Fruit fly (Drosophila melanogaster) whole organism, embryonic: Measurements from ENCODE around the gene Tehao.

ENCODE experiments used
- ATbp ChIP-seq: fragments of 200-800 bp; sonication (Bioruptor generic); optimal IDR thresholded peaks from 2 replicates; lab custom pipeline; 2017; ENCODE audit warnings: missing biosample characterization, mild to moderate bottlenecking, missing genetic modification characterization, missing genetic modification reagents
- Ada2b ChIP-seq: fragments of 200-800 bp; sonication (Bioruptor generic); IDR thresholded peaks from 2 replicates; pipeline ENCODE4 v1.3.6; 2022; ENCODE audit warnings: missing biosample characterization, missing genetic modification characterization
- Awh ChIP-seq: fragments of 200-800 bp; sonication (Bioruptor generic); IDR thresholded peaks from 2 replicates; pipeline ENCODE4, ENCODE4 v1.3.6; 2022; ENCODE audit warnings: missing biosample characterization, missing genetic modification characterization
- B-H2 ChIP-seq: fragments of 200-800 bp; sonication (Bioruptor generic); optimal IDR thresholded peaks from 2 replicates; lab custom pipeline; 2018; ENCODE audit warnings: missing biosample characterization, mild to moderate bottlenecking, missing genetic modification characterization
- CG10209 ChIP-seq: fragments of 200-800 bp; sonication (Bioruptor generic); optimal IDR thresholded peaks from 3 replicates; lab custom pipeline; 2017; ENCODE audit warnings: missing biosample characterization, mild to moderate bottlenecking, missing genetic modification characterization, missing genetic modification reagents
- CG10274 ChIP-seq: fragments of 200-800 bp; sonication (Bioruptor generic); optimal IDR thresholded peaks from 3 replicates; lab custom pipeline; 2017; ENCODE audit warnings: missing biosample characterization, mild to moderate bottlenecking, missing genetic modification characterization
- CG10543 ChIP-seq: fragments of 200-800 bp; sonication (Bioruptor generic); optimal IDR thresholded peaks from 3 replicates; lab custom pipeline; 2017; ENCODE audit warnings: missing biosample characterization, mild to moderate bottlenecking, missing genetic modification characterization, moderate library complexity
- CG11456 ChIP-seq: fragments of 200-800 bp; sonication (Bioruptor generic); IDR thresholded peaks from 3 replicates; pipeline ENCODE4 v1.3.6; 2022; ENCODE audit warnings: missing biosample characterization, missing genetic modification characterization
- CG12391 ChIP-seq: fragments of 200-800 bp; sonication (Bioruptor generic); optimal IDR thresholded peaks from 3 replicates; lab custom pipeline; 2018; ENCODE audit warnings: missing biosample characterization, mild to moderate bottlenecking, missing genetic modification characterization, moderate library complexity
- CG13287 ChIP-seq: fragments of 200-800 bp; sonication (Bioruptor generic); IDR thresholded peaks from 2 replicates; pipeline ENCODE4 v1.3.6; 2022; ENCODE audit warnings: missing biosample characterization, missing genetic modification characterization; ENCODE audit not compliant: partially characterized antibody
- CG13424 ChIP-seq: fragments of 200-800 bp; sonication (Bioruptor generic); optimal IDR thresholded peaks from 2 replicates; lab custom pipeline; 2019; ENCODE audit warnings: missing biosample characterization, mild to moderate bottlenecking, missing genetic modification characterization, moderate library complexity
- CG15269 ChIP-seq: fragments of 200-800 bp; sonication (Bioruptor generic); optimal IDR thresholded peaks from 2 replicates; lab custom pipeline; 2018; ENCODE audit warnings: missing biosample characterization, mild to moderate bottlenecking, missing genetic modification characterization, moderate library complexity
- CG1602 ChIP-seq: fragments of 200-800 bp; sonication (Bioruptor generic); optimal IDR thresholded peaks from 3 replicates; lab custom pipeline; 2016; ENCODE audit warnings: missing biosample characterization, missing genetic modification characterization
- CG17385 ChIP-seq: fragments of 200-800 bp; sonication (Bioruptor generic); optimal IDR thresholded peaks from 3 replicates; lab custom pipeline; 2018; ENCODE audit warnings: missing biosample characterization, mild to moderate bottlenecking, missing genetic modification characterization
- CG2199 ChIP-seq: fragments of 200-800 bp; sonication (Bioruptor generic); IDR thresholded peaks from 3 replicates; pipeline ENCODE4 v1.3.6; 2022; ENCODE audit warnings: missing biosample characterization, missing genetic modification characterization
- CG2875 ChIP-seq: fragments of 200-800 bp; sonication (Bioruptor generic); optimal IDR thresholded peaks from 2 replicates; lab custom pipeline; 2017; ENCODE audit warnings: missing biosample characterization, mild to moderate bottlenecking, missing genetic modification characterization, missing genetic modification reagents
- CG33213 ChIP-seq: fragments of 200-800 bp; sonication (Bioruptor generic); optimal IDR thresholded peaks from 3 replicates; lab custom pipeline; 2016; ENCODE audit warnings: missing biosample characterization, missing genetic modification characterization
- CG34224 ChIP-seq: fragments of 200-800 bp; sonication (Bioruptor generic); IDR thresholded peaks from 3 replicates; pipeline ENCODE4 v1.3.6; 2022; ENCODE audit warnings: missing biosample characterization, missing genetic modification characterization; ENCODE audit not compliant: partially characterized antibody
- CG4820 ChIP-seq: fragments of 200-800 bp; sonication (Bioruptor generic); optimal IDR thresholded peaks from 3 replicates; lab custom pipeline; 2016; ENCODE audit warnings: missing biosample characterization, missing genetic modification characterization
- CG6254 ChIP-seq: fragments of 200-800 bp; sonication (Bioruptor generic); optimal IDR thresholded peaks from 3 replicates; lab custom pipeline; 2017; ENCODE audit warnings: mild to moderate bottlenecking, missing biosample characterization, missing genetic modification reagents, missing genetic modification characterization
- CG7839 ChIP-seq: fragments of 200-800 bp; sonication (Bioruptor generic); optimal IDR thresholded peaks from 3 replicates; lab custom pipeline; 2018; ENCODE audit warnings: missing biosample characterization, mild to moderate bottlenecking, missing genetic modification characterization, moderate library complexity
- CG7928 ChIP-seq: fragments of 200-800 bp; sonication (Bioruptor generic); optimal IDR thresholded peaks from 2 replicates; lab custom pipeline; 2017; ENCODE audit warnings: missing biosample characterization, mild to moderate bottlenecking, missing genetic modification characterization
- CG8089 ChIP-seq: fragments of 200-800 bp; sonication (Bioruptor generic); optimal IDR thresholded peaks from 3 replicates; lab custom pipeline; 2016; ENCODE audit warnings: missing biosample characterization, missing genetic modification characterization
- D19B ChIP-seq: fragments of 200-800 bp; sonication (Bioruptor generic); optimal IDR thresholded peaks from 2 replicates; lab custom pipeline; 2017; ENCODE audit warnings: missing biosample characterization, mild to moderate bottlenecking, missing genetic modification characterization
- Dfd ChIP-seq, 2 experiments: fragments of >200 bp; optimal IDR thresholded peaks; 2 replicates each; lab custom pipeline; 2017; ENCODE audit warnings: missing biosample characterization in 2 of 2, missing genetic modification characterization in 2 of 2
- Gsc ChIP-seq: fragments of 200-800 bp; sonication (Bioruptor generic); IDR thresholded peaks from 2 replicates; pipeline ENCODE4 v1.3.6; 2022; ENCODE audit warnings: missing biosample characterization, missing genetic modification characterization
- Gug ChIP-seq: fragments of 200-800 bp; sonication (Bioruptor generic); IDR thresholded peaks from 4 replicates; pipeline ENCODE4 v1.3.6; 2022; ENCODE audit warnings: missing biosample characterization, missing genetic modification characterization
- Jarid2 ChIP-seq: fragments of 200-800 bp; sonication (Bioruptor generic); optimal IDR thresholded peaks from 3 replicates; lab custom pipeline; 2017; ENCODE audit warnings: mild to moderate bottlenecking, missing biosample characterization, missing genetic modification reagents, missing genetic modification characterization
- Mes4 ChIP-seq: fragments of 200-800 bp; sonication (Bioruptor generic); optimal IDR thresholded peaks from 2 replicates; lab custom pipeline; 2016; ENCODE audit warnings: missing biosample characterization, missing genetic modification characterization
- Pdp1 ChIP-seq, 2 experiments: fragments of 200-800 bp; sonication (Bioruptor generic); optimal IDR thresholded peaks; 3 replicates each; lab custom pipeline; 2016; ENCODE audit warnings: missing biosample characterization in 2 of 2, missing genetic modification characterization in 2 of 2, mild to moderate bottlenecking in 1 of 2, moderate library complexity in 1 of 2
- Sin3A ChIP-seq: fragments of >200 bp; optimal IDR thresholded peaks from 2 replicates; lab custom pipeline; 2018
- Trl ChIP-seq, 3 experiments: fragments of >200 bp in 2 of 3; fragments of 200-800 bp in 1 of 3; sonication (Bioruptor generic) in 1 of 3; optimal IDR thresholded peaks; 2 replicates in 1 of 3; 3 replicates in 2 of 3; lab custom pipeline; 2016 to 2017; ENCODE audit warnings: missing biosample characterization in 1 of 3, missing genetic modification characterization in 1 of 3
- exex ChIP-seq: fragments of 200-800 bp; sonication (Bioruptor generic); optimal IDR thresholded peaks from 4 replicates; lab custom pipeline; 2018; ENCODE audit warnings: missing biosample characterization, mild to moderate bottlenecking, missing genetic modification characterization, moderate library complexity
- fd96Cb ChIP-seq: fragments of 200-800 bp; sonication (Bioruptor generic); optimal IDR thresholded peaks from 2 replicates; lab custom pipeline; 2018; ENCODE audit warnings: missing biosample characterization, mild to moderate bottlenecking, missing genetic modification characterization, moderate library complexity
- fru ChIP-seq: fragments of >200 bp; optimal IDR thresholded peaks from 2 replicates; lab custom pipeline; 2017
- hkb ChIP-seq, 2 experiments: fragments of 200-800 bp in 1 of 2; fragments of >200 bp in 1 of 2; sonication (Bioruptor generic) in 1 of 2; IDR thresholded peaks in 1 of 2; optimal IDR thresholded peaks in 1 of 2; 2 replicates each; pipeline versions ENCODE4 v1.3.6 to Lab custom; 2017 to 2022; ENCODE audit warnings: missing biosample characterization in 1 of 2, missing genetic modification characterization in 1 of 2
- luna ChIP-seq: fragments of 200-800 bp; sonication (Bioruptor generic); optimal IDR thresholded peaks from 2 replicates; lab custom pipeline; 2016; ENCODE audit warnings: missing biosample characterization, missing genetic modification characterization
- maf-S ChIP-seq: fragments of 200-800 bp; sonication (Bioruptor generic); optimal IDR thresholded peaks from 2 replicates; lab custom pipeline; 2016; ENCODE audit warnings: missing biosample characterization, missing genetic modification characterization
- nerfin-2 ChIP-seq: fragments of 200-800 bp; sonication (Bioruptor generic); IDR thresholded peaks from 2 replicates; pipeline ENCODE4 v1.3.6; 2022; ENCODE audit warnings: missing biosample characterization, missing genetic modification characterization; ENCODE audit not compliant: partially characterized antibody
- nmo ChIP-seq: fragments of 200-800 bp; sonication (Bioruptor generic); optimal IDR thresholded peaks from 2 replicates; lab custom pipeline; 2018; ENCODE audit warnings: missing biosample characterization, mild to moderate bottlenecking, missing genetic modification characterization, moderate library complexity
- pan ChIP-seq, 4 experiments: fragments of >200 bp in 3 of 4; fragments of 200-800 bp in 1 of 4; sonication (Bioruptor generic) in 1 of 4; optimal IDR thresholded peaks in 3 of 4; IDR thresholded peaks in 1 of 4; 2 replicates each; pipeline versions ENCODE4 v1.3.6 to Lab custom; 2017 to 2022; ENCODE audit warnings: missing biosample characterization in 2 of 4, missing genetic modification characterization in 2 of 4, mixed read lengths in 1 of 4
- pfk ChIP-seq: fragments of 200-800 bp; sonication (Bioruptor generic); optimal IDR thresholded peaks from 2 replicates; lab custom pipeline; 2018; ENCODE audit warnings: missing biosample characterization, mild to moderate bottlenecking, missing genetic modification characterization, moderate library complexity
- repo ChIP-seq: fragments of 200-800 bp; sonication (Bioruptor generic); optimal IDR thresholded peaks from 2 replicates; lab custom pipeline; 2016; ENCODE audit warnings: missing biosample characterization, missing genetic modification characterization
- sob ChIP-seq: fragments of 200-800 bp; sonication (Bioruptor generic); IDR thresholded peaks from 2 replicates; pipeline ENCODE4 v1.3.6; 2022; ENCODE audit warnings: missing biosample characterization, missing genetic modification characterization
- vfl ChIP-seq: fragments of 200-800 bp; sonication (Bioruptor generic); optimal IDR thresholded peaks from 2 replicates; lab custom pipeline; 2016; ENCODE audit warnings: missing biosample characterization, missing genetic modification characterization
- z ChIP-seq: fragments of 200-800 bp; sonication (Bioruptor generic); IDR thresholded peaks from 3 replicates; pipeline ENCODE4 v1.3.6; 2022; ENCODE audit warnings: missing biosample characterization, missing genetic modification characterization

Tehao gene

DNA sequence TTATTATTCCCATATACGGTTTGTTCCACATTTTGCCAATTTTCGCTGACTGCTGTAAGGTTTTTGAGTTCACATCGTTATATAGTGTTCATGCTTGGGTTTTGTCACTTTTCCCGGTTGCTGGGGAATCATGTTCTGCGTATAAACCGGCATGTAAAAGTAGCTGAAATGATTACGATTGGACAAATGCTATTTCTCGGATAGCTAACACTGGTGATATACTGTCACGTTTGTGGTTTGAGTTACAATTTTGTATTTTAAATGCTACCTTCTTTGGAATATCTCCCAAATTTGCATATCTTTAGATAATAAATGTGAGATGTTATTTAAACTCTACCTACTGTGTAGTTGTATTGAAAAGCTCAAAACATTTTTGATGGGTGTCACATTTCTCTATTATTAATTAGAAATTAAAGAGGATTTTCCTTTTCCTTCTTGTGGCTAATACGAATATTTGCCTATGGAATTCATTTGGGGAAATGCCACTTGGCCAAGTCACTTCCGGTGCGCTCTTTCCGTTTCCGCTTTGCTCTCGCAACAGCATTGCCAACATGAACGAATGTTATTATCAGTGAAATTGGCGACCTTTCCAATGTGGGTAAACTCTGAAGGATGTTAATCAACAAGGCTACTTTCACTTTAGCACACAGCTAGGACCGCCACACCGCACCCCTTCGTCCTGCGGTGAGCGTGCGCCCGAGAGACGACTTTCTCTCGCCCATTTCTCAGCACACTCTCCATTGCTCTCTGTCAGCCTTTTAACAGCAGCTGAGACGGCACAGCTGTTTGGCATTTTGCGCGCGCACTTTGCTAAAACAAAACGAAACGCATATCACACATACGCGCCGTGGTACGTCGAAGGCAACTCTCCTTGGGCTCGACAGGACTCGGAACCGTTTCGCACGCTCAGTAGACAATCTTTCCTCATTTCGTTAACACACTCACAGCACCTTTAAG is 20.6 kb upstream of the Tehao start, which contains the start of the genes CG16956, CG42784 and CG43850 (continued):
- TF ChIP-seq hkb (optimal IDR thresholded peaks at IDR 0.05; lab: Kevin White, UChicago) (no peak), hkb (GFP tag; IDR thresholded peaks at IDR 0.05; lab: Robert Waterston, UW) (no peak; the same call in 1 of the 2 replicates), nmo (no peak), sob (GFP tag; lab: Robert Waterston, UW) (0 out of 2 replicates have a peak, but pooled peaks have one; percentile 45), CG11456 (GFP tag; lab: Robert Waterston, UW) (no peak), CG10209 (GFP tag; lab: Kevin White, UChicago) (peak; percentile 45), pan (optimal IDR thresholded peaks at IDR 0.05; lab: Kevin White, UChicago) (no peak), pan (GFP tag; optimal IDR thresholded peaks at IDR 0.05 in 1 of 2, IDR thresholded peaks at IDR 0.05 in 1 of 2) (no peak), CG2875 (GFP tag; lab: Kevin White, UChicago) (no peak), Ada2b (GFP tag; lab: Robert Waterston, UW) (no peak), CG4820 (GFP tag; lab: Kevin White, UChicago) (no peak), fd96Cb (no peak), ATbp (GFP tag; lab: Kevin White, UChicago) (peak; percentile 66), Awh (GFP tag; lab: Robert Waterston, UW) (no peak), Gug (no peak), CG6254 (no peak), CG8089 (GFP tag; lab: Kevin White, UChicago) (peak; percentile 13), CG1602 (GFP tag; lab: Kevin White, UChicago) (no peak), z (GFP tag; lab: Robert Waterston, UW) (no peak), CG13287 (peak; percentile 23), Sin3A (lab: Kevin White, UChicago) (no peak), exex (tag; lab: Kevin White, UChicago) (peak; percentile 48), fru (lab: Kevin White, UChicago) (no peak), CG13424 (tag; lab: Kevin White, UChicago) (no peak), Trl (optimal IDR thresholded peaks at IDR 0.05; lab: Kevin White, UChicago) (peak; percentile 39 to 64), Trl (GFP tag; optimal IDR thresholded peaks at IDR 0.05; lab: Kevin White, UChicago) (peak; percentile 24), CG17385 (GFP tag; lab: Kevin White, UChicago) (peak; percentile 78), CG15269 (tag; lab: Kevin White, UChicago) (peak; percentile 66), D19B (GFP tag; lab: Kevin White, UChicago) (peak; percentile 32), CG12391 (tag; lab: Kevin White, UChicago) (no peak), luna (no peak), Mes4 (GFP tag; lab: Kevin White, UChicago) (peak; percentile 23), CG10274 (GFP tag; lab: Kevin White, UChicago) (peak; percentile 23), CG33213 (GFP tag; lab: Kevin White, UChicago) (peak; percentile 30), maf-S (no peak), vfl (no peak), CG34224 (GFP tag; lab: Robert Waterston, UW) (0 out of 3 replicates have a peak, but pooled peaks have one; percentile 29), CG2199 (GFP tag; lab: Robert Waterston, UW) (no peak), Gsc (GFP tag; lab: Robert Waterston, UW) (no peak), CG7839 (peak; percentile 56), CG7928 (no peak), Pdp1 (GFP tag; optimal IDR thresholded peaks at IDR 0.05; lab: Kevin White, UChicago) (no peak), CG10543 (GFP tag; lab: Kevin White, UChicago) (peak; percentile 83), B-H2 (GFP tag; lab: Kevin White, UChicago) (peak; percentile 85), Jarid2 (peak; percentile 17), Dfd (GFP tag; optimal IDR thresholded peaks at IDR 0.05; lab: Kevin White, UChicago) (no peak), pfk (GFP tag; lab: Kevin White, UChicago) (peak; percentile 58), nerfin-2 (GFP tag; lab: Robert Waterston, UW) (no peak), repo (GFP tag; lab: Kevin White, UChicago) (no peak)
